Worm (Caenorhabditis elegans) whole organism, late embryonic: Measurements from ENCODE around the gene sri-78.
"Not testable (repeated sequence)": the region's sequence is repeated elsewhere in the genome, so short reads cannot be mapped to it uniquely, and the experiment has no call there.

ENCODE experiments used
- C08G9.2 ChIP-seq: sonication (generic microtip); optimal IDR thresholded peaks from 2 replicates; lab custom pipeline; 2016; ENCODE audit warnings: mild to moderate bottlenecking, missing genetic modification characterization, moderate library complexity, missing compliant biosample characterization
- F13H6.1 ChIP-seq: sonication (generic microtip); optimal IDR thresholded peaks from 2 replicates; lab custom pipeline; 2016; ENCODE audit warnings: missing genetic modification characterization, missing compliant biosample characterization
- K09A11.1 ChIP-seq: sonication (generic microtip); optimal IDR thresholded peaks from 2 replicates; lab custom pipeline; 2017; ENCODE audit warnings: antibody characterized with exemption, mild to moderate bottlenecking, missing genetic modification characterization, missing compliant biosample characterization; ENCODE audit not compliant: insufficient read depth
- T23F11.4 ChIP-seq: fragments of 200-800 bp; sonication (Bioruptor generic); optimal IDR thresholded peaks from 2 replicates; lab custom pipeline; 2018; ENCODE audit warnings: mild to moderate bottlenecking, missing genetic modification characterization, missing compliant biosample characterization
- Y22D7AL.16 ChIP-seq: sonication (generic microtip); optimal IDR thresholded peaks from 2 replicates; lab custom pipeline; 2016; ENCODE audit warnings: missing genetic modification characterization, missing compliant biosample characterization
- ceh-18 ChIP-seq: sonication (generic microtip); optimal IDR thresholded peaks from 2 replicates; lab custom pipeline; 2016; ENCODE audit warnings: missing genetic modification characterization, missing compliant biosample characterization
- ceh-22 ChIP-seq: sonication (generic microtip); optimal IDR thresholded peaks from 2 replicates; lab custom pipeline; 2017; ENCODE audit warnings: missing biosample characterization, missing genetic modification characterization
- ceh-24 ChIP-seq: sonication (generic microtip); optimal IDR thresholded peaks from 2 replicates; lab custom pipeline; 2016; ENCODE audit warnings: mild to moderate bottlenecking, missing genetic modification characterization, missing compliant biosample characterization
- ceh-30 ChIP-seq: fragments of 150-350 bp; optimal IDR thresholded peaks from 2 replicates; lab custom pipeline; 2014; ENCODE audit warnings: missing biosample characterization, missing genetic modification characterization
- ceh-48 ChIP-seq: sonication (generic microtip); optimal IDR thresholded peaks from 2 replicates; lab custom pipeline; 2016; ENCODE audit warnings: missing genetic modification characterization, inconsistent platforms, missing compliant biosample characterization
- ceh-6 ChIP-seq: fragments of 200-800 bp; sonication (Bioruptor generic); optimal IDR thresholded peaks from 2 replicates; lab custom pipeline; 2018; ENCODE audit warnings: mild to moderate bottlenecking, missing genetic modification characterization, missing compliant biosample characterization
- ceh-9 ChIP-seq: sonication (generic microtip); optimal IDR thresholded peaks from 2 replicates; lab custom pipeline; 2016; ENCODE audit warnings: mild to moderate bottlenecking, missing genetic modification characterization, inconsistent platforms, missing compliant biosample characterization
- dmd-4 ChIP-seq: sonication (generic microtip); optimal IDR thresholded peaks from 2 replicates; lab custom pipeline; 2016; ENCODE audit warnings: borderline replicate concordance, missing genetic modification characterization, missing compliant biosample characterization
- ets-4 ChIP-seq: sonication (generic microtip); optimal IDR thresholded peaks from 2 replicates; lab custom pipeline; 2016; ENCODE audit warnings: missing genetic modification characterization, missing compliant biosample characterization
- eyg-1 ChIP-seq: sonication (generic microtip); optimal IDR thresholded peaks from 2 replicates; lab custom pipeline; 2016; ENCODE audit warnings: missing genotype, missing genetic modification characterization, missing compliant biosample characterization
- fax-1 ChIP-seq: sonication (generic microtip); optimal IDR thresholded peaks from 2 replicates; lab custom pipeline; 2016; ENCODE audit warnings: missing genotype, missing genetic modification characterization, missing compliant biosample characterization
- hlh-15 ChIP-seq: sonication (generic microtip); optimal IDR thresholded peaks from 2 replicates; lab custom pipeline; 2016; ENCODE audit warnings: missing genetic modification characterization, missing compliant biosample characterization
- hlh-8 ChIP-seq: sonication (generic microtip); optimal IDR thresholded peaks from 2 replicates; lab custom pipeline; 2016; ENCODE audit warnings: missing genotype, missing genetic modification characterization, missing compliant biosample characterization
- lim-6 ChIP-seq: sonication (generic microtip); optimal IDR thresholded peaks from 2 replicates; lab custom pipeline; 2016; ENCODE audit warnings: missing genetic modification characterization, missing compliant biosample characterization
- madf-2 ChIP-seq: sonication (generic microtip); optimal IDR thresholded peaks from 2 replicates; lab custom pipeline; 2017; ENCODE audit warnings: missing genetic modification characterization, missing compliant biosample characterization
- mec-3 ChIP-seq: sonication (generic microtip); optimal IDR thresholded peaks from 2 replicates; lab custom pipeline; 2016; ENCODE audit warnings: borderline replicate concordance, missing genetic modification characterization, missing compliant biosample characterization
- npax-4 ChIP-seq: sonication (generic microtip); optimal IDR thresholded peaks from 2 replicates; lab custom pipeline; 2016; ENCODE audit warnings: missing genetic modification characterization, missing compliant biosample characterization
- odd-2 ChIP-seq: sonication (generic microtip); optimal IDR thresholded peaks from 2 replicates; lab custom pipeline; 2017; ENCODE audit warnings: antibody characterized with exemption, mild to moderate bottlenecking, missing genetic modification characterization, missing compliant biosample characterization
- pag-3 ChIP-seq: sonication (generic microtip); optimal IDR thresholded peaks from 2 replicates; lab custom pipeline; 2016; ENCODE audit warnings: missing compliant biosample characterization, missing genetic modification characterization, borderline replicate concordance
- pat-9 ChIP-seq: fragments of 200-800 bp; sonication (Bioruptor generic); optimal IDR thresholded peaks from 2 replicates; lab custom pipeline; 2018; ENCODE audit warnings: mild to moderate bottlenecking, missing genetic modification characterization, moderate library complexity, missing compliant biosample characterization
- pha-2 ChIP-seq: sonication (generic microtip); optimal IDR thresholded peaks from 2 replicates; lab custom pipeline; 2017; ENCODE audit warnings: mild to moderate bottlenecking, missing genetic modification characterization, missing compliant biosample characterization
- pqm-1 ChIP-seq: sonication (generic microtip); optimal IDR thresholded peaks from 2 replicates; lab custom pipeline; 2016; ENCODE audit warnings: missing genetic modification characterization, missing compliant biosample characterization
- rnt-1 ChIP-seq: sonication (generic microtip); optimal IDR thresholded peaks from 2 replicates; lab custom pipeline; 2016; ENCODE audit warnings: missing genetic modification characterization, missing compliant biosample characterization
- sox-4 ChIP-seq: sonication (generic microtip); optimal IDR thresholded peaks from 2 replicates; lab custom pipeline; 2017; ENCODE audit warnings: mild to moderate bottlenecking, missing genetic modification characterization, inconsistent platforms, missing compliant biosample characterization
- tbx-2 ChIP-seq: sonication (generic microtip); optimal IDR thresholded peaks from 2 replicates; lab custom pipeline; 2016; ENCODE audit warnings: missing genetic modification characterization, missing compliant biosample characterization
- ttx-3 ChIP-seq: sonication (generic microtip); optimal IDR thresholded peaks from 2 replicates; lab custom pipeline; 2016; ENCODE audit warnings: missing genetic modification reagents, missing genetic modification characterization, missing compliant biosample characterization
- unc-55 ChIP-seq: sonication (generic microtip); optimal IDR thresholded peaks from 2 replicates; lab custom pipeline; 2017; ENCODE audit warnings: missing biosample characterization, missing genetic modification reagents, missing genetic modification characterization
- zip-5 ChIP-seq: sonication (generic microtip); optimal IDR thresholded peaks from 2 replicates; lab custom pipeline; 2016; ENCODE audit warnings: missing genetic modification characterization, missing compliant biosample characterization

Gene sri-78

ce11 chrII:3189038-3189437 lies 4.1 kb downstream of the sri-78 start, which contains the start of gene Y27F2A.11:
TSS of gene Y27F2A.11 (plus strand) at chrII:3189338.
- not testable (repeated sequence) for TF ChIP-seq madf-2 (tag; lab: Kevin White, UChicago); hlh-8 (tag; lab: Kevin White, UChicago); T23F11.4 (GFP tag; lab: Kevin White, UChicago)

- not testable (repeated sequence) for TF ChIP-seq K09A11.1, Y22D7AL.16, hlh-15 (tag; lab: Kevin White, UChicago)
These were observed 6.6 kb downstream of the sri-78 start, which contains the start of gene Y27F2A.9 for ce11 chrII:3191544-3191943. TSS of gene Y27F2A.9 (minus strand) at chrII:3191644.

- TF ChIP-seq ceh-18 (tag; lab: Kevin White, UChicago) (no peak), dmd-4 (tag; lab: Kevin White, UChicago) (no peak), mec-3 (peak; percentile 13), ceh-48 (tag; lab: Kevin White, UChicago) (no peak), pag-3 (no peak), unc-55 (GFP tag; lab: Kevin White, UChicago) (no peak), eyg-1 (tag; lab: Kevin White, UChicago) (no peak), lim-6 (tag; lab: Kevin White, UChicago) (no peak)
These were observed 10.8 kb downstream of the sri-78 start for ce11 chrII:3195739-3196138.

ce11 chrII:3196966-3197365 lies 12.0 kb downstream of the sri-78 start, which contains the start of gene gcy-15:
TSS of gene gcy-15 (minus strand) at chrII:3197066.
- no peak for TF ChIP-seq hlh-8 (tag; lab: Kevin White, UChicago)
- no peak for TF ChIP-seq zip-5 (tag; lab: Kevin White, UChicago)
- TF ChIP-seq odd-2 (tag; lab: Kevin White, UChicago) = no peak
- no peak for TF ChIP-seq fax-1 (tag; lab: Kevin White, UChicago)
- TF ChIP-seq ceh-30 (tag; lab: Kevin White, UChicago) = no peak
- TF ChIP-seq pha-2 (tag; lab: Kevin White, UChicago) = no peak
- TF ChIP-seq ceh-6 = no peak
- TF ChIP-seq ceh-9 (tag; lab: Kevin White, UChicago) = no peak
- no peak for TF ChIP-seq madf-2 (tag; lab: Kevin White, UChicago)
- TF ChIP-seq, all 69 proteins: peak for 0

- TF ChIP-seq pat-9 (tag; lab: Kevin White, UChicago) (no peak), C08G9.2 (tag; lab: Kevin White, UChicago) (no peak), hlh-8 (tag; lab: Kevin White, UChicago) (no peak), rnt-1 (no peak), tbx-2 (tag; lab: Kevin White, UChicago) (no peak), sox-4 (tag; lab: Kevin White, UChicago) (no peak), F13H6.1 (tag; lab: Kevin White, UChicago) (no peak), ttx-3 (tag; lab: Kevin White, UChicago) (no peak), ceh-22 (tag; lab: Kevin White, UChicago) (no peak), zip-5 (tag; lab: Kevin White, UChicago) (no peak), ceh-24 (tag; lab: Kevin White, UChicago) (no peak), ceh-9 (tag; lab: Kevin White, UChicago) (no peak), ceh-6 (no peak), pag-3 (no peak), unc-55 (GFP tag; lab: Kevin White, UChicago) (no peak), npax-4 (no peak), ceh-48 (tag; lab: Kevin White, UChicago) (no peak), pqm-1 (tag; lab: Kevin White, UChicago) (no peak), ets-4 (tag; lab: Kevin White, UChicago) (no peak)
These were observed 14.0 kb downstream of the sri-78 start, which contains the start of gene sri-51 for ce11 chrII:3198998-3199397. TSS of gene sri-51 (minus strand) at chrII:3199098.
